Fruit fly (Drosophila melanogaster) whole organism, embryonic: ENCODE results near the gene CG44044.
A peak's percentile ranks its signal among the peaks of the same experiment; 100 is the strongest.

Experiments used
- Bteb2 ChIP-seq: fragments of 200-800 bp; sonication (Bioruptor generic); optimal IDR thresholded peaks from 2 replicates; lab custom pipeline; 2016; ENCODE audit warnings: missing biosample characterization, missing genetic modification characterization
- CG1024 ChIP-seq: fragments of 200-800 bp; sonication (Bioruptor generic); IDR thresholded peaks from 2 replicates; pipeline ENCODE4 v1.3.6; 2022; ENCODE audit warnings: missing biosample characterization, missing genetic modification characterization
- CG10267 ChIP-seq: fragments of 200-800 bp; sonication (Bioruptor generic); optimal IDR thresholded peaks from 2 replicates; lab custom pipeline; 2018; ENCODE audit warnings: missing biosample characterization, mild to moderate bottlenecking, missing genetic modification characterization, moderate library complexity
- CG10366 ChIP-seq: fragments of 200-800 bp; sonication (Bioruptor generic); IDR thresholded peaks from 2 replicates; pipeline ENCODE4 v1.3.6; 2022; ENCODE audit warnings: missing biosample characterization, missing genetic modification characterization
- CG12219 ChIP-seq: fragments of 200-800 bp; sonication (Bioruptor generic); optimal IDR thresholded peaks from 3 replicates; lab custom pipeline; 2018; ENCODE audit warnings: missing biosample characterization, mild to moderate bottlenecking, missing genetic modification characterization
- CG12391 ChIP-seq: fragments of 200-800 bp; sonication (Bioruptor generic); optimal IDR thresholded peaks from 3 replicates; lab custom pipeline; 2018; ENCODE audit warnings: missing biosample characterization, mild to moderate bottlenecking, missing genetic modification characterization, moderate library complexity
- CG12744 ChIP-seq: fragments of 200-800 bp; sonication (Bioruptor generic); optimal IDR thresholded peaks from 2 replicates; lab custom pipeline; 2016; ENCODE audit warnings: missing biosample characterization, missing genetic modification characterization
- CG15479 ChIP-seq: fragments of 200-800 bp; sonication (Bioruptor generic); optimal IDR thresholded peaks from 3 replicates; lab custom pipeline; 2019; ENCODE audit warnings: missing biosample characterization, mild to moderate bottlenecking, missing genetic modification characterization, moderate library complexity
- CG15696 ChIP-seq: fragments of 200-800 bp; sonication (Bioruptor generic); optimal IDR thresholded peaks from 2 replicates; lab custom pipeline; 2019; ENCODE audit warnings: missing biosample characterization, mild to moderate bottlenecking, missing genetic modification characterization, moderate library complexity
- CG17186 ChIP-seq: fragments of 200-800 bp; sonication (Bioruptor generic); optimal IDR thresholded peaks from 3 replicates; lab custom pipeline; 2017; ENCODE audit warnings: missing biosample characterization, missing genetic modification reagents, missing genetic modification characterization
- CG17912 ChIP-seq: fragments of 200-800 bp; sonication (Bioruptor generic); optimal IDR thresholded peaks from 2 replicates; lab custom pipeline; 2018; ENCODE audit warnings: missing biosample characterization, mild to moderate bottlenecking, missing genetic modification characterization
- CG2199 ChIP-seq: fragments of 200-800 bp; sonication (Bioruptor generic); IDR thresholded peaks from 3 replicates; pipeline ENCODE4 v1.3.6; 2022; ENCODE audit warnings: missing biosample characterization, missing genetic modification characterization
- CG2202 ChIP-seq: fragments of 200-800 bp; sonication (Bioruptor generic); optimal IDR thresholded peaks from 2 replicates; lab custom pipeline; 2018; ENCODE audit warnings: missing biosample characterization, mild to moderate bottlenecking, missing genetic modification characterization
- CG2678 ChIP-seq: fragments of 200-800 bp; sonication (Bioruptor generic); optimal IDR thresholded peaks from 3 replicates; lab custom pipeline; 2019; ENCODE audit warnings: missing biosample characterization, mild to moderate bottlenecking, missing genetic modification characterization, moderate library complexity
- CG30020 ChIP-seq: fragments of 200-800 bp; optimal IDR thresholded peaks from 2 replicates; lab custom pipeline; 2019; ENCODE audit warnings: missing biosample characterization, mild to moderate bottlenecking, missing genetic modification characterization, moderate library complexity
- CG31441 ChIP-seq: fragments of 200-800 bp; sonication (Bioruptor generic); IDR thresholded peaks from 2 replicates; pipeline ENCODE4 v1.3.6; 2022; ENCODE audit warnings: missing biosample characterization, missing genetic modification characterization
- CG34224 ChIP-seq: fragments of 200-800 bp; sonication (Bioruptor generic); IDR thresholded peaks from 3 replicates; pipeline ENCODE4 v1.3.6; 2022; ENCODE audit warnings: missing biosample characterization, missing genetic modification characterization; ENCODE audit not compliant: partially characterized antibody
- CG4328 ChIP-seq: fragments of 200-800 bp; sonication (Bioruptor generic); optimal IDR thresholded peaks from 3 replicates; lab custom pipeline; 2017; ENCODE audit warnings: missing biosample characterization, missing genetic modification reagents, missing genetic modification characterization
- CG7928 ChIP-seq: fragments of 200-800 bp; sonication (Bioruptor generic); optimal IDR thresholded peaks from 2 replicates; lab custom pipeline; 2017; ENCODE audit warnings: missing biosample characterization, mild to moderate bottlenecking, missing genetic modification characterization
- CG8089 ChIP-seq: fragments of 200-800 bp; sonication (Bioruptor generic); optimal IDR thresholded peaks from 3 replicates; lab custom pipeline; 2016; ENCODE audit warnings: missing biosample characterization, missing genetic modification characterization
- CG8359 ChIP-seq: fragments of 200-800 bp; sonication (Bioruptor generic); optimal IDR thresholded peaks from 2 replicates; lab custom pipeline; 2017; ENCODE audit warnings: missing biosample characterization, mild to moderate bottlenecking, missing genetic modification characterization, borderline replicate concordance
- CG8388 ChIP-seq: fragments of 200-800 bp; sonication (Bioruptor generic); optimal IDR thresholded peaks from 2 replicates; lab custom pipeline; 2019; ENCODE audit warnings: missing biosample characterization, mild to moderate bottlenecking, missing genetic modification characterization, moderate library complexity
- CG9437 ChIP-seq: fragments of 200-800 bp; sonication (Bioruptor generic); optimal IDR thresholded peaks from 2 replicates; lab custom pipeline; 2018; ENCODE audit warnings: missing biosample characterization, mild to moderate bottlenecking, missing genetic modification characterization
- CG9609 ChIP-seq: fragments of 200-800 bp; sonication (Bioruptor generic); optimal IDR thresholded peaks from 3 replicates; lab custom pipeline; 2016; ENCODE audit warnings: missing biosample characterization, missing genetic modification characterization
- CoRest ChIP-seq: fragments of 200-800 bp; sonication (Bioruptor generic); optimal IDR thresholded peaks from 3 replicates; lab custom pipeline; 2018; ENCODE audit warnings: missing biosample characterization, mild to moderate bottlenecking, missing genetic modification characterization, moderate library complexity
- Hr3 ChIP-seq: fragments of 200-800 bp; sonication (Bioruptor generic); optimal IDR thresholded peaks from 3 replicates; lab custom pipeline; 2016; ENCODE audit warnings: missing biosample characterization, missing genetic modification characterization
- Hsf ChIP-seq: fragments of 200-800 bp; sonication (Bioruptor generic); optimal IDR thresholded peaks from 3 replicates; lab custom pipeline; 2016; ENCODE audit warnings: missing biosample characterization, missing genetic modification characterization
- NC2β ChIP-seq: fragments of 200-800 bp; sonication (Bioruptor generic); optimal IDR thresholded peaks from 2 replicates; lab custom pipeline; 2016; ENCODE audit warnings: missing biosample characterization, missing genetic modification characterization
- Neu2 ChIP-seq: fragments of 200-800 bp; sonication (Bioruptor generic); optimal IDR thresholded peaks from 3 replicates; lab custom pipeline; 2016; ENCODE audit warnings: missing biosample characterization, missing genetic modification characterization, borderline replicate concordance
- Nf-YB ChIP-seq: fragments of 200-800 bp; sonication (Bioruptor generic); optimal IDR thresholded peaks from 3 replicates; lab custom pipeline; 2019; ENCODE audit warnings: missing biosample characterization, mild to moderate bottlenecking, missing genetic modification characterization, moderate library complexity
- Rfx ChIP-seq: fragments of 200-800 bp; sonication (Bioruptor generic); IDR thresholded peaks from 2 replicates; pipeline ENCODE4 v1.3.6; 2022; ENCODE audit warnings: missing biosample characterization, missing genetic modification characterization
- ap ChIP-seq: fragments of 200-800 bp; sonication (Bioruptor generic); IDR thresholded peaks from 2 replicates; pipeline ENCODE4 v1.3.6; 2022; ENCODE audit warnings: missing biosample characterization, missing genetic modification characterization
- cas ChIP-seq: fragments of 200-800 bp; sonication (Bioruptor generic); IDR thresholded peaks from 2 replicates; pipeline ENCODE4 v1.3.6; 2022; ENCODE audit warnings: missing biosample characterization, missing genetic modification characterization
- chm ChIP-seq: fragments of 200-800 bp; sonication (Bioruptor generic); IDR thresholded peaks from 2 replicates; pipeline ENCODE4 v1.3.6; 2022; ENCODE audit warnings: missing biosample characterization, missing genetic modification characterization
- dimm ChIP-seq: fragments of 200-800 bp; sonication (Bioruptor generic); IDR thresholded peaks from 2 replicates; pipeline ENCODE4 v1.3.6; 2022; ENCODE audit warnings: missing biosample characterization, missing genetic modification characterization
- dysf ChIP-seq: fragments of 200-800 bp; sonication (Bioruptor generic); IDR thresholded peaks from 3 replicates; pipeline ENCODE4 v1.3.6; 2022; ENCODE audit warnings: missing biosample characterization, missing genetic modification characterization
- fd102C ChIP-seq: fragments of 200-800 bp; sonication (Bioruptor generic); optimal IDR thresholded peaks from 2 replicates; lab custom pipeline; 2018; ENCODE audit warnings: missing biosample characterization, mild to moderate bottlenecking, missing genetic modification characterization, moderate library complexity
- fd96Cb ChIP-seq: fragments of 200-800 bp; sonication (Bioruptor generic); optimal IDR thresholded peaks from 2 replicates; lab custom pipeline; 2018; ENCODE audit warnings: missing biosample characterization, mild to moderate bottlenecking, missing genetic modification characterization, moderate library complexity
- fru ChIP-seq: fragments of >200 bp; optimal IDR thresholded peaks from 2 replicates; lab custom pipeline; 2017
- odd ChIP-seq: fragments of 200-800 bp; sonication (Bioruptor generic); optimal IDR thresholded peaks from 2 replicates; lab custom pipeline; 2017; ENCODE audit warnings: missing biosample characterization, mild to moderate bottlenecking, missing genetic modification characterization
- onecut ChIP-seq: fragments of 200-800 bp; sonication (Bioruptor generic); IDR thresholded peaks from 2 replicates; pipeline ENCODE4 v1.3.6; 2022; ENCODE audit warnings: missing biosample characterization, missing genetic modification characterization
- run ChIP-seq: fragments of 200-800 bp; sonication (Bioruptor generic); optimal IDR thresholded peaks from 3 replicates; lab custom pipeline; 2018; ENCODE audit warnings: missing biosample characterization, mild to moderate bottlenecking, missing genetic modification characterization
- schlank ChIP-seq: fragments of 200-800 bp; sonication (Bioruptor generic); optimal IDR thresholded peaks from 2 replicates; lab custom pipeline; 2018; ENCODE audit warnings: missing biosample characterization, mild to moderate bottlenecking, missing genetic modification characterization
- sens-2 ChIP-seq: fragments of 200-800 bp; sonication (Bioruptor generic); IDR thresholded peaks from 2 replicates; pipeline ENCODE4 v1.3.6; 2022; ENCODE audit warnings: missing biosample characterization, missing genetic modification characterization
- sob ChIP-seq: fragments of 200-800 bp; sonication (Bioruptor generic); IDR thresholded peaks from 2 replicates; pipeline ENCODE4 v1.3.6; 2022; ENCODE audit warnings: missing biosample characterization, missing genetic modification characterization
- stwl ChIP-seq: fragments of 200-800 bp; sonication (Bioruptor generic); optimal IDR thresholded peaks from 3 replicates; lab custom pipeline; 2018; ENCODE audit warnings: missing biosample characterization, mild to moderate bottlenecking, missing genetic modification characterization, moderate library complexity
- tio ChIP-seq: fragments of 200-800 bp; sonication (Bioruptor generic); optimal IDR thresholded peaks from 2 replicates; lab custom pipeline; 2017; ENCODE audit warnings: missing biosample characterization, missing genetic modification characterization, inconsistent platforms
- ttk ChIP-seq: fragments of 200-800 bp; sonication (Bioruptor generic); IDR thresholded peaks from 2 replicates; pipeline ENCODE4 v2.1.2; 2022; ENCODE audit warnings: missing biosample characterization, missing genetic modification characterization
- tup ChIP-seq: fragments of 200-800 bp; sonication (Bioruptor generic); optimal IDR thresholded peaks from 2 replicates; lab custom pipeline; 2016; ENCODE audit warnings: missing biosample characterization, mild to moderate bottlenecking, missing genetic modification characterization, moderate library complexity
- unc-4 ChIP-seq: fragments of 200-800 bp; sonication (Bioruptor generic); IDR thresholded peaks from 2 replicates; pipeline ENCODE4 v1.3.6; 2022; ENCODE audit warnings: missing biosample characterization, missing genetic modification characterization; ENCODE audit not compliant: partially characterized antibody

CG44044 gene

dm6 chr3R:16309302-16310080 is 12.1 kb upstream of the CG44044 start (continued):
- TF ChIP-seq CG34224 (GFP tag; lab: Robert Waterston, UW): no peak
- no peak for TF ChIP-seq fd96Cb (tag; lab: Kevin White, UChicago)
- TF ChIP-seq Nf-YB (GFP tag; lab: Kevin White, UChicago): no peak
- TF ChIP-seq CG2678 (tag; lab: Kevin White, UChicago): no peak
- TF ChIP-seq schlank (tag; lab: Kevin White, UChicago): no peak
- TF ChIP-seq stwl: no peak
- TF ChIP-seq CG9609 (GFP tag; lab: Kevin White, UChicago): no peak
- no peak for TF ChIP-seq CG7928 (GFP tag; lab: Kevin White, UChicago)
- TF ChIP-seq onecut (GFP tag; lab: Robert Waterston, UW): no peak
- TF ChIP-seq dimm (GFP tag; lab: Robert Waterston, UW): no peak
- no peak for TF ChIP-seq Bteb2 (GFP tag; lab: Kevin White, UChicago)
- TF ChIP-seq Neu2: no peak
- no peak for TF ChIP-seq CG15696 (tag; lab: Kevin White, UChicago)
- no peak for TF ChIP-seq fru (lab: Kevin White, UChicago)
- TF ChIP-seq Hr3 (GFP tag; lab: Kevin White, UChicago): no peak
- no peak for TF ChIP-seq CG17912 (GFP tag; lab: Kevin White, UChicago)
- TF ChIP-seq CG17186 (GFP tag; lab: Kevin White, UChicago): no peak
- no peak for TF ChIP-seq CG10366 (GFP tag; lab: Robert Waterston, UW)
- no peak for TF ChIP-seq CG8359 (GFP tag; lab: Kevin White, UChicago)
- no peak for TF ChIP-seq fd102C
- TF ChIP-seq Hsf (GFP tag; lab: Kevin White, UChicago): peak; percentile 18
- TF ChIP-seq CG4328 (GFP tag; lab: Kevin White, UChicago): no peak
- TF ChIP-seq chm (GFP tag; lab: Robert Waterston, UW): no peak
- no peak for TF ChIP-seq CG2199 (GFP tag; lab: Robert Waterston, UW)
- TF ChIP-seq CG15479 (GFP tag; lab: Kevin White, UChicago): peak; percentile 1
- no peak for TF ChIP-seq tup (GFP tag; lab: Kevin White, UChicago)
- no peak for TF ChIP-seq CG12744 (GFP tag; lab: Kevin White, UChicago)
- TF ChIP-seq tio (GFP tag; lab: Kevin White, UChicago): no peak
- TF ChIP-seq CG12219 (GFP tag; lab: Kevin White, UChicago): no peak
- no peak for TF ChIP-seq NC2β
- no peak for TF ChIP-seq CG8089
- no peak for TF ChIP-seq unc-4 (GFP tag; lab: Robert Waterston, UW)
- no peak for TF ChIP-seq sens-2 (GFP tag; lab: Robert Waterston, UW)
- peak; percentile 13 for TF ChIP-seq CG9437
- no peak for TF ChIP-seq ap
- peak; percentile 13 for TF ChIP-seq CG8388 (GFP tag; lab: Kevin White, UChicago)
- no peak for TF ChIP-seq CG10267 (tag; lab: Kevin White, UChicago)
- TF ChIP-seq cas (GFP tag; lab: Robert Waterston, UW): no peak
- TF ChIP-seq run (tag; lab: Kevin White, UChicago): no peak
- no peak for TF ChIP-seq CG30020 (tag; lab: Kevin White, UChicago)
- peak; percentile 29 for TF ChIP-seq CoRest (tag; lab: Kevin White, UChicago)
- peak; percentile 46 for TF ChIP-seq CG12391 (tag; lab: Kevin White, UChicago)
- no peak for TF ChIP-seq CG1024 (GFP tag; lab: Robert Waterston, UW)
- TF ChIP-seq odd (GFP tag; lab: Kevin White, UChicago): no peak
- TF ChIP-seq ttk: no peak
- peak; percentile 65 for TF ChIP-seq Rfx (GFP tag; lab: Robert Waterston, UW)
- peak; percentile 42; the same call in 1 of the 3 replicates for TF ChIP-seq dysf
- no peak for TF ChIP-seq CG31441 (GFP tag; lab: Robert Waterston, UW)
- TF ChIP-seq sob (GFP tag; lab: Robert Waterston, UW): peak; percentile 45; the same call in 1 of the 2 replicates
- TF ChIP-seq CG2202 (tag; lab: Kevin White, UChicago): no peak
